Fruit fly (Drosophila melanogaster) whole organism, embryonic: ENCODE data around the gene Hpr1.

Source experiments
- BEAF-32 ChIP-seq: fragments of 200-800 bp; sonication (Bioruptor generic); optimal IDR thresholded peaks from 3 replicates; lab custom pipeline; 2017; ENCODE audit warnings: missing biosample characterization, missing genetic modification characterization, mild to moderate bottlenecking, moderate library complexity, missing genetic modification reagents
- Blimp-1 ChIP-seq: fragments of 200-800 bp; sonication (Bioruptor generic); optimal IDR thresholded peaks from 3 replicates; lab custom pipeline; 2018; ENCODE audit warnings: missing biosample characterization, missing genetic modification characterization, mild to moderate bottlenecking, moderate library complexity, missing genetic modification reagents
- CG10654 ChIP-seq: fragments of 200-800 bp; sonication (Bioruptor generic); optimal IDR thresholded peaks from 2 replicates; lab custom pipeline; 2016; ENCODE audit warnings: missing biosample characterization, missing genetic modification characterization
- CG11696 ChIP-seq: fragments of 200-800 bp; sonication (Bioruptor generic); IDR thresholded peaks from 2 replicates; pipeline ENCODE4 v1.3.6; 2022; ENCODE audit warnings: missing biosample characterization, missing genetic modification characterization
- CG12071 ChIP-seq: fragments of 200-800 bp; sonication (Bioruptor generic); optimal IDR thresholded peaks from 3 replicates; lab custom pipeline; 2018; ENCODE audit warnings: missing biosample characterization, mild to moderate bottlenecking, missing genetic modification characterization
- CG13287 ChIP-seq: fragments of 200-800 bp; sonication (Bioruptor generic); IDR thresholded peaks from 2 replicates; pipeline ENCODE4 v1.3.6; 2022; ENCODE audit warnings: missing biosample characterization, missing genetic modification characterization; ENCODE audit not compliant: partially characterized antibody
- CG14050 ChIP-seq: fragments of 200-800 bp; sonication (Bioruptor generic); IDR thresholded peaks from 3 replicates; pipeline ENCODE4 v1.3.6; 2022; ENCODE audit warnings: missing biosample characterization, missing genetic modification characterization
- CG1602 ChIP-seq: fragments of 200-800 bp; sonication (Bioruptor generic); optimal IDR thresholded peaks from 3 replicates; lab custom pipeline; 2016; ENCODE audit warnings: missing biosample characterization, missing genetic modification characterization
- CG16813 ChIP-seq: fragments of 200-800 bp; sonication (Bioruptor generic); IDR thresholded peaks from 3 replicates; pipeline ENCODE4 v1.3.6; 2022; ENCODE audit warnings: missing biosample characterization, missing genetic modification characterization; ENCODE audit not compliant: partially characterized antibody
- CG2116 ChIP-seq: fragments of 200-800 bp; sonication (Bioruptor generic); optimal IDR thresholded peaks from 3 replicates; lab custom pipeline; 2018; ENCODE audit warnings: missing biosample characterization, mild to moderate bottlenecking, missing genetic modification characterization
- CG2712 ChIP-seq: fragments of 200-800 bp; optimal IDR thresholded peaks from 3 replicates; lab custom pipeline; 2019; ENCODE audit warnings: missing biosample characterization, mild to moderate bottlenecking, missing genetic modification characterization, moderate library complexity
- CG33557 ChIP-seq: fragments of 200-800 bp; sonication (Bioruptor generic); optimal IDR thresholded peaks from 2 replicates; lab custom pipeline; 2019; ENCODE audit warnings: missing biosample characterization, mild to moderate bottlenecking, missing genetic modification characterization, moderate library complexity
- CG3995 ChIP-seq: fragments of 200-800 bp; sonication (Bioruptor generic); optimal IDR thresholded peaks from 3 replicates; lab custom pipeline; 2016; ENCODE audit warnings: missing biosample characterization, missing genetic modification characterization
- CG4404 ChIP-seq: fragments of 200-800 bp; sonication (Bioruptor generic); IDR thresholded peaks from 2 replicates; pipeline ENCODE4 v1.3.6; 2022; ENCODE audit warnings: missing biosample characterization, missing genetic modification characterization
- CG5245 ChIP-seq: fragments of 200-800 bp; sonication (Bioruptor generic); optimal IDR thresholded peaks from 3 replicates; lab custom pipeline; 2016; ENCODE audit warnings: missing biosample characterization, missing genetic modification characterization
- CG9797 ChIP-seq: fragments of 200-800 bp; sonication (Bioruptor generic); optimal IDR thresholded peaks from 3 replicates; lab custom pipeline; 2018; ENCODE audit warnings: missing biosample characterization, mild to moderate bottlenecking, missing genetic modification characterization
- CG9932 ChIP-seq: fragments of 200-800 bp; sonication (Bioruptor generic); IDR thresholded peaks from 2 replicates; pipeline ENCODE4 v1.3.6; 2022; ENCODE audit warnings: missing biosample characterization, missing genetic modification characterization
- CHES-1-like ChIP-seq: fragments of 200-800 bp; sonication (Bioruptor generic); optimal IDR thresholded peaks from 2 replicates; lab custom pipeline; 2016; ENCODE audit warnings: missing biosample characterization, missing genetic modification characterization
- Chrac-16 ChIP-seq: fragments of 200-800 bp; sonication (Bioruptor generic); optimal IDR thresholded peaks from 3 replicates; lab custom pipeline; 2016; ENCODE audit warnings: missing biosample characterization, missing genetic modification characterization
- Dip3 ChIP-seq: fragments of 200-800 bp; sonication (Bioruptor generic); optimal IDR thresholded peaks from 3 replicates; lab custom pipeline; 2016; ENCODE audit warnings: missing biosample characterization, missing genetic modification characterization
- Dp ChIP-seq: fragments of 200-800 bp; sonication (Bioruptor generic); optimal IDR thresholded peaks from 2 replicates; lab custom pipeline; 2018; ENCODE audit warnings: missing biosample characterization, mild to moderate bottlenecking, missing genetic modification characterization, moderate library complexity
- Lhr ChIP-seq: fragments of 200-800 bp; sonication (Bioruptor generic); optimal IDR thresholded peaks from 3 replicates; lab custom pipeline; 2017; ENCODE audit warnings: mild to moderate bottlenecking, missing biosample characterization, missing genetic modification reagents, missing genetic modification characterization
- Max ChIP-seq: fragments of 200-800 bp; sonication (Bioruptor generic); optimal IDR thresholded peaks from 2 replicates; lab custom pipeline; 2016; ENCODE audit warnings: missing biosample characterization, mild to moderate bottlenecking, missing genetic modification characterization
- Myb ChIP-seq: fragments of 200-800 bp; sonication (Bioruptor generic); optimal IDR thresholded peaks from 2 replicates; lab custom pipeline; 2016; ENCODE audit warnings: missing biosample characterization, missing genetic modification characterization
- NC2β ChIP-seq: fragments of 200-800 bp; sonication (Bioruptor generic); optimal IDR thresholded peaks from 2 replicates; lab custom pipeline; 2016; ENCODE audit warnings: missing biosample characterization, missing genetic modification characterization
- Pdp1 ChIP-seq, 2 experiments: fragments of 200-800 bp; sonication (Bioruptor generic); optimal IDR thresholded peaks; 3 replicates each; lab custom pipeline; 2016; ENCODE audit warnings: missing biosample characterization in 2 of 2, missing genetic modification characterization in 2 of 2, mild to moderate bottlenecking in 1 of 2, moderate library complexity in 1 of 2
- Rfx ChIP-seq: fragments of 200-800 bp; sonication (Bioruptor generic); IDR thresholded peaks from 2 replicates; pipeline ENCODE4 v1.3.6; 2022; ENCODE audit warnings: missing biosample characterization, missing genetic modification characterization
- Scr ChIP-seq: fragments of 200-800 bp; sonication (Bioruptor generic); IDR thresholded peaks from 2 replicates; pipeline ENCODE4 v1.3.6; 2022; ENCODE audit warnings: missing biosample characterization, missing genetic modification characterization; ENCODE audit not compliant: partially characterized antibody
- Six4 ChIP-seq: fragments of 200-800 bp; sonication (Bioruptor generic); optimal IDR thresholded peaks from 2 replicates; lab custom pipeline; 2016; ENCODE audit warnings: missing biosample characterization, missing genetic modification characterization
- Sry-β ChIP-seq: fragments of 200-800 bp; sonication (Bioruptor generic); optimal IDR thresholded peaks from 2 replicates; lab custom pipeline; 2018; ENCODE audit warnings: missing biosample characterization, mild to moderate bottlenecking, missing genetic modification characterization, moderate library complexity
- Xbp1 ChIP-seq: fragments of 200-800 bp; sonication (Bioruptor generic); optimal IDR thresholded peaks from 3 replicates; lab custom pipeline; 2016; ENCODE audit warnings: missing biosample characterization, mild to moderate bottlenecking, missing genetic modification characterization
- ab ChIP-seq: fragments of 200-800 bp; sonication (Bioruptor generic); optimal IDR thresholded peaks from 2 replicates; lab custom pipeline; 2016; ENCODE audit warnings: missing biosample characterization, missing genetic modification characterization
- bab2 ChIP-seq: fragments of 200-800 bp; sonication (Bioruptor generic); optimal IDR thresholded peaks from 2 replicates; lab custom pipeline; 2016; ENCODE audit warnings: missing biosample characterization, missing genetic modification characterization
- btn ChIP-seq: fragments of 200-800 bp; sonication (Bioruptor generic); optimal IDR thresholded peaks from 2 replicates; lab custom pipeline; 2016; ENCODE audit warnings: missing biosample characterization, missing genetic modification characterization
- cato ChIP-seq: fragments of 200-800 bp; sonication (Bioruptor generic); optimal IDR thresholded peaks from 2 replicates; lab custom pipeline; 2016; ENCODE audit warnings: missing biosample characterization, missing genetic modification characterization, borderline replicate concordance
- cg ChIP-seq: fragments of 200-800 bp; sonication (Bioruptor generic); optimal IDR thresholded peaks from 3 replicates; lab custom pipeline; 2019; ENCODE audit warnings: missing biosample characterization, mild to moderate bottlenecking, missing genetic modification characterization, moderate library complexity
- dmrt11E ChIP-seq: fragments of 200-800 bp; sonication (Bioruptor generic); optimal IDR thresholded peaks from 3 replicates; lab custom pipeline; 2018; ENCODE audit warnings: missing biosample characterization, mild to moderate bottlenecking, missing genetic modification characterization, moderate library complexity
- gfzf ChIP-seq: fragments of 200-800 bp; sonication (Bioruptor generic); optimal IDR thresholded peaks from 2 replicates; lab custom pipeline; 2016; ENCODE audit warnings: missing biosample characterization, mild to moderate bottlenecking, missing genetic modification characterization, moderate library complexity
- hbn ChIP-seq: fragments of 200-800 bp; sonication (Bioruptor generic); IDR thresholded peaks from 2 replicates; pipeline ENCODE4 v1.3.6; 2022; ENCODE audit warnings: missing biosample characterization, missing genetic modification characterization; ENCODE audit not compliant: partially characterized antibody
- ind ChIP-seq: fragments of 200-800 bp; sonication (Bioruptor generic); optimal IDR thresholded peaks from 3 replicates; lab custom pipeline; 2016; ENCODE audit warnings: missing biosample characterization, missing genetic modification characterization
- jumu ChIP-seq: fragments of 200-800 bp; sonication (Bioruptor generic); optimal IDR thresholded peaks from 3 replicates; lab custom pipeline; 2016; ENCODE audit warnings: missing biosample characterization, missing genetic modification characterization
- lilli ChIP-seq: fragments of 200-800 bp; sonication (Bioruptor generic); optimal IDR thresholded peaks from 3 replicates; lab custom pipeline; 2016; ENCODE audit warnings: missing biosample characterization, missing genetic modification characterization
- mam ChIP-seq: fragments of 200-800 bp; sonication (Bioruptor generic); optimal IDR thresholded peaks from 3 replicates; lab custom pipeline; 2016; ENCODE audit warnings: missing biosample characterization, missing genetic modification characterization
- mirr ChIP-seq: fragments of 200-800 bp; sonication (Bioruptor generic); optimal IDR thresholded peaks from 3 replicates; lab custom pipeline; 2018; ENCODE audit warnings: missing biosample characterization, mild to moderate bottlenecking, missing genetic modification characterization
- prd ChIP-seq, 3 experiments: fragments of >200 bp in 2 of 3; fragments of 200-800 bp in 1 of 3; sonication (Bioruptor generic) in 1 of 3; optimal IDR thresholded peaks in 2 of 3; IDR thresholded peaks in 1 of 3; 2 replicates in 2 of 3; 3 replicates in 1 of 3; pipeline versions ENCODE4 v1.3.6 to Lab custom; 2017 to 2022; ENCODE audit warnings: missing biosample characterization in 1 of 3, missing genetic modification characterization in 1 of 3
- slbo ChIP-seq: fragments of 200-800 bp; sonication (Bioruptor generic); IDR thresholded peaks from 2 replicates; pipeline ENCODE4 v1.3.6; 2022; ENCODE audit warnings: missing biosample characterization, missing genetic modification characterization
- tll ChIP-seq, 2 experiments: fragments of 200-800 bp in 1 of 2; fragments of >200 bp in 1 of 2; sonication (Bioruptor generic) in 1 of 2; optimal IDR thresholded peaks; 2 replicates each; lab custom pipeline; 2017 to 2019; ENCODE audit warnings: missing biosample characterization in 2 of 2, missing genetic modification characterization in 2 of 2, mild to moderate bottlenecking in 1 of 2, moderate library complexity in 1 of 2
- vfl ChIP-seq: fragments of 200-800 bp; sonication (Bioruptor generic); optimal IDR thresholded peaks from 2 replicates; lab custom pipeline; 2016; ENCODE audit warnings: missing biosample characterization, missing genetic modification characterization
- zen ChIP-seq: fragments of 200-800 bp; sonication (Bioruptor generic); optimal IDR thresholded peaks from 3 replicates; lab custom pipeline; 2018; ENCODE audit warnings: missing biosample characterization, mild to moderate bottlenecking, missing genetic modification characterization, moderate library complexity

Hpr1 gene

dm6 chr3R:5856215-5856614 lies 35.0 kb upstream of the Hpr1 start, which contains the start of the genes disp and ECSIT (continued):
- TF ChIP-seq lilli (GFP tag; lab: Kevin White, UChicago) (peak; percentile 23), Blimp-1 (GFP tag; lab: Kevin White, UChicago) (no peak), CG2712 (peak; percentile 88), CG5245 (GFP tag; lab: Kevin White, UChicago) (no peak), Lhr (GFP tag; lab: Kevin White, UChicago) (peak; percentile 9), hbn (GFP tag; lab: Robert Waterston, UW) (peak; percentile 39), CG4404 (peak; percentile 42; the same call in 1 of the 2 replicates), CG12071 (GFP tag; lab: Kevin White, UChicago) (no peak), dmrt11E (tag; lab: Kevin White, UChicago) (peak; percentile 38), CG14050 (GFP tag; lab: Robert Waterston, UW) (no peak), Sry-β (GFP tag; lab: Kevin White, UChicago) (peak; percentile 98), btn (GFP tag; lab: Kevin White, UChicago) (peak; percentile 3), CHES-1-like (GFP tag; lab: Kevin White, UChicago) (peak; percentile 27), zen (tag; lab: Kevin White, UChicago) (no peak), Dip3 (GFP tag; lab: Kevin White, UChicago) (peak; percentile 32), prd (optimal IDR thresholded peaks at IDR 0.05; lab: Kevin White, UChicago) (no peak), prd (GFP tag; IDR thresholded peaks at IDR 0.05; lab: Robert Waterston, UW) (0 out of 3 replicates have a peak, but pooled peaks have one; percentile 24), CG1602 (GFP tag; lab: Kevin White, UChicago) (peak; percentile 12), CG3995 (GFP tag; lab: Kevin White, UChicago) (peak; percentile 55), bab2 (peak; percentile 27), CG13287 (GFP tag; lab: Robert Waterston, UW) (peak; percentile 33; the same call in 1 of the 2 replicates), Rfx (GFP tag; lab: Robert Waterston, UW) (peak; percentile 48), Xbp1 (peak; percentile 33), Six4 (GFP tag; lab: Kevin White, UChicago) (peak; percentile 14), CG11696 (GFP tag; lab: Robert Waterston, UW) (no peak), mam (peak; percentile 32), vfl (GFP tag; lab: Kevin White, UChicago) (peak; percentile 27), gfzf (peak; percentile 9), BEAF-32 (peak; percentile 47), ind (GFP tag; lab: Kevin White, UChicago) (peak; percentile 43), CG10654 (peak; percentile 20), Scr (GFP tag; lab: Robert Waterston, UW) (peak; percentile 48; the same call in 1 of the 2 replicates), cg (GFP tag; lab: Kevin White, UChicago) (no peak), Myb (GFP tag; lab: Kevin White, UChicago) (peak; percentile 28), slbo (no peak), ab (peak; percentile 3), CG16813 (GFP tag; lab: Robert Waterston, UW) (peak; percentile 16; the same call in 1 of the 3 replicates), cato (GFP tag; lab: Kevin White, UChicago) (no peak), CG9797 (GFP tag; lab: Kevin White, UChicago) (peak; percentile 7), Dp (GFP tag; lab: Kevin White, UChicago) (no peak), CG33557 (GFP tag; lab: Kevin White, UChicago) (peak; percentile 21), Max (GFP tag; lab: Kevin White, UChicago) (peak; percentile 48), tll (GFP tag; optimal IDR thresholded peaks at IDR 0.05; lab: Kevin White, UChicago) (peak; percentile 32 to 66), jumu (GFP tag; lab: Kevin White, UChicago) (peak; percentile 34), NC2β (GFP tag; lab: Kevin White, UChicago) (peak; percentile 18), CG2116 (peak; percentile 67), Chrac-16 (GFP tag; lab: Kevin White, UChicago) (peak; percentile 2), Pdp1 (GFP tag; optimal IDR thresholded peaks at IDR 0.05; lab: Kevin White, UChicago) (peak in 1 of 2 experiments; percentile 36), CG9932 (GFP tag; lab: Robert Waterston, UW) (peak; percentile 31), mirr (GFP tag; lab: Kevin White, UChicago) (peak; percentile 15)
